Worm (Caenorhabditis elegans): ENCODE results near the gene T23B12.11.
A peak's percentile ranks its signal among the peaks of the same experiment; 100 is the strongest.

T23B12.11 gene

DNA sequence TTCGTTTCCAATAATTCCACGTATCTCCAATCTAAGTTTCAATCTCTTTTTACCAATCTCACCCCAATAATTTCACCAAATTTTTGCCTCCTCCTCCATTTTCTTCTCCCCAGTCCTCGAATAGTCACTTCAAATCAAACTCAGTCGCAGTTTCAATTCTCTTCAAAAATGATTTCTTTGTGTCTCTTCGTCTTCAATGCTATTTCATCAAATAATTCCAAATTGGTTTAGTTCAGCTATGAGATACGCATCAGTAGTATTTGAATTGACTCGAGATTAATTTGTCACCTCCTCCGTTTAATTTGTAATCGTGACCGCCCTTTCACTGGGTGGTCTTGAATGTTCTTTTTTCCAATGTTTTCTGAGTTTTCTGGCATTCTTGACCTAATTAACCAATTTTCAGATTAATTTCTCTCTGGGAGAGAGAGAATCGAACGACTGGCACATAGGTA, at the start of gene T23B12.11:
TSS of gene T23B12.11 (plus strand) at position 402 of the 452 bp plus-strand sequence.
- TF ChIP-seq nhr-25 (tag; optimal IDR thresholded peaks at IDR 0.05) = no peak
- TF ChIP-seq unc-62 (GFP tag; optimal IDR thresholded peaks at IDR 0.05) = no peak
- no peak for TF ChIP-seq unc-39 (tag; optimal IDR thresholded peaks at IDR 0.05)
- TF ChIP-seq egl-5 (tag; optimal IDR thresholded peaks at IDR 0.05) = no peak

DNA sequence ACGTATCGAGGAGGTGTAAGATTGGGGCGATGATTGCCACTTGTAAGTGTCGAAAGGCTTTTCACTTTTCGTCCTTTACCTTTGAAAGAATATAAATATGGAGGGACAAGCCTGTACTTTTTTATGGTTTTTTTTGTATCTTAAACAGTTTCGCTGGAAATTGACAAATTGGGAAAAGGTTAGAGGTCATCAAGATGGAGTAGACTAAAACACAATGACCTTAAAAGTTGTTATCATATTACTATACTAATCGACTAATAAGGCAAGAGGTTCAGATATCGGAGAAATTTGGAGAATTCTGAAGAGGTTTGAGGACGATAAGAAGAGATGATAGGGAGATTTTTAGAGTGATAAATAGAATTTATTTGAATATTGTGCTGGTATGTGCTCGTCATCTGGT, 49.0 kb upstream of the T23B12.11 start:
- TF ChIP-seq nhr-25 (tag; optimal IDR thresholded peaks at IDR 0.05) (peak; percentile 67), ztf-4 (tag; optimal IDR thresholded peaks at IDR 0.05) (no peak)

DNA sequence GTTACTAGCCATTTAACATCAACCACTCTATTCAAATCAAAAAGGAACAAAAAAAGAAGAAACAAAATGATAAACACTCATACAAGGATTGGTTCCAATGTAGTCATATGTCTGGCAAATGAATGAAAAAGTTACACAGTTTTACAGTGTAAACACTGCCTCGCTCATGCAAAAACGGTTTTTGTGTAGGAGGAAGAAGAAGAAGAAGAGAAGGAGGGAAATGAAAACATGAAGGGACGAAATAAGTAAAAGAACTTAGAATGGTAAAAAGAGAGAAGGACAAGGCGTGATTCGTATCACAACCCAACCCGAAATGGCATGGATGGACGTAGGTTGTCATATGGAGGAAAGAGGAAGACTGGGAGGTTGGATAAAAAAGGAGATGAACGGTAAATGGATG, 48.3 kb upstream of the T23B12.11 start:
- peak; percentile 38 for TF ChIP-seq nhr-25 (tag; optimal IDR thresholded peaks at IDR 0.05)
- no peak for TF ChIP-seq ceh-9 (tag; optimal IDR thresholded peaks at IDR 0.05)
- TF ChIP-seq pha-4 (tag; optimal IDR thresholded peaks at IDR 0.05) = peak; percentile 64
- TF ChIP-seq pqm-1 (tag; optimal IDR thresholded peaks at IDR 0.05) = peak; percentile 41

DNA sequence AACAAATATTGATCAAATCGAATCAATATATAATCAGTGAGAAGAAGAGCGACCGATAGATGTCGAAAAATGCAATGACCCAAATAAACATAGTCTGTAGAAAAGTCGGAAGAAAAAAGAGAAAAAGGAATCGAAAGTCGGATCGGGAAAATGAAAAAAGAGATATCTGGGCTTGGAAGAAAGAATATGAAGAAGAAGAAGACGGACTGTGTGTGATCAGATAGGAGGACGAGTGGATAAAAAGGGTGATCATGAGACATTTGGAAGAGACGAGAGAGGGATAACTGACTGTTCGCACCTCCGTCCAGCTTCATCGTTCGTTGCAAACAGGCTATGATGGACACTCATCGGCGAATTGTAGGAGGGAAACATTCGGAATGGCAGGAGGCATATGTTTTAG, 45.6 kb upstream of the T23B12.11 start:
- no peak for TF ChIP-seq ztf-11 (tag; optimal IDR thresholded peaks at IDR 0.05)
- TF ChIP-seq hmg-11 (tag; optimal IDR thresholded peaks at IDR 0.05) = no peak
- no peak for TF ChIP-seq tbx-2 (tag; optimal IDR thresholded peaks at IDR 0.05)
- no peak for TF ChIP-seq mdl-1 (tag; optimal IDR thresholded peaks at IDR 0.05)
- peak; percentile 41 for TF ChIP-seq nhr-25 (tag; optimal IDR thresholded peaks at IDR 0.05)
- TF ChIP-seq jun-1 (tag; optimal IDR thresholded peaks at IDR 0.05) = no peak
- TF ChIP-seq unc-62 (GFP tag; optimal IDR thresholded peaks at IDR 0.05) = no peak
- TF ChIP-seq fos-1 (tag; optimal IDR thresholded peaks at IDR 0.05) = no peak
- TF ChIP-seq eor-1 (tag; optimal IDR thresholded peaks at IDR 0.05) = no peak
- no peak for TF ChIP-seq ceh-16 (tag; optimal IDR thresholded peaks at IDR 0.05)
- no peak for TF ChIP-seq egl-5 (tag; optimal IDR thresholded peaks at IDR 0.05)
- no peak for TF ChIP-seq nhr-28 (tag; optimal IDR thresholded peaks at IDR 0.05)
- TF ChIP-seq R02D3.7 (tag; optimal IDR thresholded peaks at IDR 0.05) = no peak
- TF ChIP-seq zag-1 (tag; optimal IDR thresholded peaks at IDR 0.05) = no peak
- TF ChIP-seq lsy-12 (tag; optimal IDR thresholded peaks at IDR 0.05) = no peak
- peak; percentile 78 for TF ChIP-seq nhr-23 (tag; optimal IDR thresholded peaks at IDR 0.05)
- no peak for TF ChIP-seq fkh-10 (GFP tag; optimal IDR thresholded peaks at IDR 0.05)
- no peak for TF ChIP-seq nhr-237 (tag; optimal IDR thresholded peaks at IDR 0.05)
- TF ChIP-seq egl-27 (tag; optimal IDR thresholded peaks at IDR 0.05) = no peak
- TF ChIP-seq pqm-1 (tag; optimal IDR thresholded peaks at IDR 0.05) = no peak
- TF ChIP-seq aly-2 (tag; optimal IDR thresholded peaks at IDR 0.05) = no peak
- peak; percentile 46 for TF ChIP-seq ceh-28 (tag; optimal IDR thresholded peaks at IDR 0.05)
- no peak for TF ChIP-seq ceh-82 (tag; optimal IDR thresholded peaks at IDR 0.05)
- no peak for TF ChIP-seq snpc-4 (tag; optimal IDR thresholded peaks at IDR 0.05)
- TF ChIP-seq unc-39 (tag; optimal IDR thresholded peaks at IDR 0.05) = no peak
- TF ChIP-seq fkh-2 (tag; optimal IDR thresholded peaks at IDR 0.05) = no peak

DNA sequence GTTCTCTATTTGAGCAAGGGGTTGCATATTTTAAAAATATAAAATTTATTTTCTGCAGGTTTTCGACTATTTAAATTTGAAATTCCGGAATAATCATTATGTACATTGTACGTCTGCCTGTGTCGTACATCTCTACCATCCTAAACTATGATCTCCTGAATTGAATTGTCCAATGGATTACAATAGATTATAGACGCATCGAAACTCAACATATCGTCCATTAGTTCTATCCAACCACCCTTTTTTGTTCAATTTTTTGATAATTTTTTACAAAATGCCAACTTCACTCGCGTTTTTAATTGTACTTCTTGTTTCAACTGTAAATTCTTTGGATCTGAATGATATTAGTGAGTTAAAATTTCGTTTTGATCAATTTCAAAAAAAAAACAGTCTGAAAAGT, 44.8 kb upstream of the T23B12.11 start, which contains the start of gene F52E1.2:
TSS of gene F52E1.2 (plus strand) at position 190 of the 400 bp plus-strand sequence.
- no peak for TF ChIP-seq egl-5 (tag; optimal IDR thresholded peaks at IDR 0.05)
- TF ChIP-seq tbx-2 (tag; optimal IDR thresholded peaks at IDR 0.05) = no peak
- TF ChIP-seq eor-1 (tag; optimal IDR thresholded peaks at IDR 0.05) = no peak
- no peak for TF ChIP-seq snpc-4 (tag; optimal IDR thresholded peaks at IDR 0.05)
- no peak for TF ChIP-seq unc-62 (GFP tag; optimal IDR thresholded peaks at IDR 0.05)
- no peak for TF ChIP-seq elt-3 (tag; optimal IDR thresholded peaks at IDR 0.05)
- no peak for TF ChIP-seq elt-1 (tag; optimal IDR thresholded peaks at IDR 0.05)
- TF ChIP-seq nhr-77 (tag; optimal IDR thresholded peaks at IDR 0.05) = no peak
- TF ChIP-seq nhr-67 (tag; optimal IDR thresholded peaks at IDR 0.05) = no peak
- TF ChIP-seq R02D3.7 (tag; optimal IDR thresholded peaks at IDR 0.05) = no peak
- TF ChIP-seq nhr-28 (tag; optimal IDR thresholded peaks at IDR 0.05) = no peak
- TF ChIP-seq hmg-11 (tag; optimal IDR thresholded peaks at IDR 0.05) = no peak
- no peak for TF ChIP-seq nhr-11 (tag; optimal IDR thresholded peaks at IDR 0.05)
- TF ChIP-seq egl-27 (tag; optimal IDR thresholded peaks at IDR 0.05) = no peak

Measured in whole organism, L3 larva.